Fruit fly (Drosophila melanogaster) whole organism, prepupa: ENCODE measurements around the gene Ski6.
A peak's percentile ranks its signal among the peaks of the same experiment; 100 is the strongest.

Source experiments
- Blimp-1 ChIP-seq: fragments of 200-800 bp; sonication (Bioruptor generic); optimal IDR thresholded peaks from 3 replicates; lab custom pipeline; 2017; ENCODE audit warnings: missing biosample characterization, missing genetic modification characterization, mild to moderate bottlenecking, moderate library complexity, missing genetic modification reagents
- CG10631 ChIP-seq: fragments of 200-800 bp; sonication (Bioruptor generic); optimal IDR thresholded peaks from 2 replicates; lab custom pipeline; 2016; ENCODE audit warnings: missing biosample characterization, missing genetic modification characterization
- CG10669 ChIP-seq: fragments of 200-800 bp; sonication (Bioruptor generic); optimal IDR thresholded peaks from 3 replicates; lab custom pipeline; 2018; ENCODE audit warnings: missing biosample characterization, mild to moderate bottlenecking, missing genetic modification characterization, moderate library complexity
- CG11294 ChIP-seq: fragments of 200-800 bp; sonication (Bioruptor generic); IDR thresholded peaks from 2 replicates; pipeline ENCODE4 v1.3.6; 2022; ENCODE audit warnings: missing biosample characterization, missing genetic modification characterization
- CG11902 ChIP-seq: fragments of 200-800 bp; sonication (Bioruptor generic); optimal IDR thresholded peaks from 3 replicates; lab custom pipeline; 2016; ENCODE audit warnings: missing biosample characterization, missing genetic modification characterization
- CG15336 ChIP-seq: fragments of 200-800 bp; sonication (Bioruptor generic); IDR thresholded peaks from 2 replicates; pipeline ENCODE4 v1.3.6; 2022; ENCODE audit warnings: missing biosample characterization, missing genetic modification characterization
- CG1621 ChIP-seq: fragments of 200-800 bp; sonication (Bioruptor generic); optimal IDR thresholded peaks from 3 replicates; lab custom pipeline; 2018; ENCODE audit warnings: missing biosample characterization, mild to moderate bottlenecking, missing genetic modification characterization
- CG16779 ChIP-seq: fragments of 200-800 bp; sonication (Bioruptor generic); optimal IDR thresholded peaks from 3 replicates; lab custom pipeline; 2017; ENCODE audit warnings: missing biosample characterization, mild to moderate bottlenecking, missing genetic modification characterization
- CG3032 ChIP-seq: fragments of 200-800 bp; optimal IDR thresholded peaks from 2 replicates; lab custom pipeline; 2019; ENCODE audit warnings: missing biosample characterization, mild to moderate bottlenecking, missing genetic modification characterization, moderate library complexity
- CG31627 ChIP-seq: fragments of 200-800 bp; sonication (Bioruptor generic); optimal IDR thresholded peaks from 3 replicates; lab custom pipeline; 2016; ENCODE audit warnings: missing biosample characterization, missing genetic modification characterization
- CG32006 ChIP-seq: fragments of 200-800 bp; sonication (Bioruptor generic); optimal IDR thresholded peaks from 3 replicates; lab custom pipeline; 2017; ENCODE audit warnings: missing biosample characterization, mild to moderate bottlenecking, missing genetic modification characterization
- CG34406 ChIP-seq: fragments of 200-800 bp; sonication (Bioruptor generic); optimal IDR thresholded peaks from 3 replicates; lab custom pipeline; 2016; ENCODE audit warnings: missing biosample characterization, missing genetic modification characterization
- CG4318 ChIP-seq: fragments of 200-800 bp; sonication (Bioruptor generic); optimal IDR thresholded peaks from 3 replicates; lab custom pipeline; 2017; ENCODE audit warnings: missing biosample characterization, mild to moderate bottlenecking, missing genetic modification characterization
- CG6163 ChIP-seq: fragments of 200-800 bp; sonication (Bioruptor generic); IDR thresholded peaks from 3 replicates; pipeline ENCODE4 v1.3.6; 2022; ENCODE audit warnings: missing biosample characterization, missing genetic modification characterization
- CG6276 ChIP-seq: fragments of 200-800 bp; sonication (Bioruptor generic); optimal IDR thresholded peaks from 2 replicates; lab custom pipeline; 2017; ENCODE audit warnings: missing biosample characterization, mild to moderate bottlenecking, missing genetic modification characterization
- CG6792 ChIP-seq: fragments of 200-800 bp; sonication (Bioruptor generic); optimal IDR thresholded peaks from 3 replicates; lab custom pipeline; 2016; ENCODE audit warnings: missing biosample characterization, missing genetic modification characterization
- CG6808 ChIP-seq: fragments of 200-800 bp; sonication (Bioruptor generic); optimal IDR thresholded peaks from 3 replicates; lab custom pipeline; 2017; ENCODE audit warnings: missing biosample characterization, missing genetic modification characterization, mild to moderate bottlenecking, moderate library complexity, missing genetic modification reagents
- CG7368 ChIP-seq: fragments of 200-800 bp; sonication (Bioruptor generic); optimal IDR thresholded peaks from 3 replicates; lab custom pipeline; 2016; ENCODE audit warnings: missing biosample characterization, missing genetic modification characterization
- CG8119 ChIP-seq: fragments of 200-800 bp; sonication (Bioruptor generic); IDR thresholded peaks from 3 replicates; pipeline ENCODE4 v1.3.6; 2022; ENCODE audit warnings: missing biosample characterization, missing genetic modification characterization
- CG8319 ChIP-seq: fragments of 200-800 bp; sonication (Bioruptor generic); optimal IDR thresholded peaks from 3 replicates; lab custom pipeline; 2016; ENCODE audit warnings: missing biosample characterization, missing genetic modification characterization
- CG9139 ChIP-seq: fragments of 200-800 bp; sonication (Bioruptor generic); optimal IDR thresholded peaks from 3 replicates; lab custom pipeline; 2017; ENCODE audit warnings: missing biosample characterization, mild to moderate bottlenecking, missing genetic modification characterization
- Eip75B ChIP-seq: fragments of 200-800 bp; sonication (Bioruptor generic); optimal IDR thresholded peaks from 3 replicates; lab custom pipeline; 2016; ENCODE audit warnings: missing biosample characterization, missing genetic modification characterization
- Eip78C ChIP-seq: fragments of 200-800 bp; sonication (Bioruptor generic); peaks from one replicate; lab custom pipeline; 2016; ENCODE audit warnings: missing biosample characterization, missing genetic modification characterization
- Eip93F ChIP-seq: fragments of 200-800 bp; sonication (Bioruptor generic); optimal IDR thresholded peaks from 2 replicates; lab custom pipeline; 2016; ENCODE audit warnings: missing biosample characterization, mild to moderate bottlenecking, missing genetic modification characterization
- Ets96B ChIP-seq: fragments of 200-800 bp; optimal IDR thresholded peaks from 2 replicates; lab custom pipeline; 2019; ENCODE audit warnings: missing biosample characterization, mild to moderate bottlenecking, missing genetic modification characterization, moderate library complexity
- Gug ChIP-seq: fragments of 200-800 bp; sonication (Bioruptor generic); IDR thresholded peaks from 2 replicates; pipeline ENCODE4 v1.3.6; 2022; ENCODE audit warnings: missing biosample characterization, missing genetic modification characterization
- Hr38 ChIP-seq: sonication (Bioruptor generic); optimal IDR thresholded peaks from 2 replicates; lab custom pipeline; 2016; ENCODE audit warnings: missing biosample characterization, missing genetic modification characterization
- Hr39 ChIP-seq: fragments of 200-800 bp; sonication (Bioruptor generic); optimal IDR thresholded peaks from 2 replicates; lab custom pipeline; 2016; ENCODE audit warnings: missing biosample characterization, missing genetic modification characterization
- Lpt ChIP-seq: fragments of 200-800 bp; sonication (Bioruptor generic); optimal IDR thresholded peaks from 3 replicates; lab custom pipeline; 2016; ENCODE audit warnings: missing biosample characterization, missing genetic modification characterization
- OdsH ChIP-seq: fragments of 200-800 bp; sonication (Bioruptor generic); optimal IDR thresholded peaks from 3 replicates; lab custom pipeline; 2016; ENCODE audit warnings: missing biosample characterization, missing genetic modification characterization
- Smox ChIP-seq: fragments of 200-800 bp; sonication (Bioruptor generic); optimal IDR thresholded peaks from 3 replicates; lab custom pipeline; 2016; ENCODE audit warnings: missing biosample characterization, missing genetic modification characterization
- Sox102F ChIP-seq: fragments of 200-800 bp; sonication (Bioruptor generic); optimal IDR thresholded peaks from 2 replicates; lab custom pipeline; 2016; ENCODE audit warnings: missing biosample characterization, mild to moderate bottlenecking, missing genetic modification characterization
- Sox15 ChIP-seq: fragments of 200-800 bp; sonication (Bioruptor generic); optimal IDR thresholded peaks from 3 replicates; lab custom pipeline; 2016; ENCODE audit warnings: missing biosample characterization, missing genetic modification characterization
- acj6 ChIP-seq: fragments of 200-800 bp; sonication (Bioruptor generic); optimal IDR thresholded peaks from 3 replicates; lab custom pipeline; 2016; ENCODE audit warnings: missing biosample characterization, missing genetic modification characterization
- cyc ChIP-seq: fragments of 200-800 bp; sonication (Bioruptor generic); optimal IDR thresholded peaks from 3 replicates; lab custom pipeline; 2016; ENCODE audit warnings: missing biosample characterization, missing genetic modification characterization
- dac ChIP-seq: fragments of 200-800 bp; sonication (Bioruptor generic); optimal IDR thresholded peaks from 2 replicates; lab custom pipeline; 2017; ENCODE audit warnings: missing biosample characterization, mild to moderate bottlenecking, missing genetic modification characterization
- dsx ChIP-seq: fragments of 200-800 bp; optimal IDR thresholded peaks from 3 replicates; lab custom pipeline; 2019; ENCODE audit warnings: missing biosample characterization, mild to moderate bottlenecking, missing genetic modification characterization, moderate library complexity; ENCODE audit not compliant: poor library complexity, severe bottlenecking
- esn ChIP-seq: fragments of 200-800 bp; sonication (Bioruptor generic); optimal IDR thresholded peaks from 2 replicates; lab custom pipeline; 2016; ENCODE audit warnings: missing biosample characterization, mild to moderate bottlenecking, missing genetic modification characterization, moderate library complexity
- fd59A ChIP-seq: fragments of 200-800 bp; sonication (Bioruptor generic); optimal IDR thresholded peaks from 2 replicates; lab custom pipeline; 2017; ENCODE audit warnings: missing biosample characterization, mild to moderate bottlenecking, missing genetic modification characterization, missing genetic modification reagents
- fd85E ChIP-seq: fragments of 200-800 bp; sonication (Bioruptor generic); optimal IDR thresholded peaks from 3 replicates; lab custom pipeline; 2016; ENCODE audit warnings: missing biosample characterization, missing genetic modification characterization
- fkh ChIP-seq: fragments of 200-800 bp; sonication (Bioruptor generic); optimal IDR thresholded peaks from 3 replicates; lab custom pipeline; 2017; ENCODE audit warnings: missing biosample characterization, mild to moderate bottlenecking, missing genetic modification characterization, moderate library complexity
- lz ChIP-seq: fragments of 200-800 bp; sonication (Bioruptor generic); optimal IDR thresholded peaks from 3 replicates; lab custom pipeline; 2016; ENCODE audit warnings: missing biosample characterization, missing genetic modification characterization
- net ChIP-seq: fragments of 200-800 bp; sonication (Bioruptor generic); optimal IDR thresholded peaks from 3 replicates; lab custom pipeline; 2016; ENCODE audit warnings: missing biosample characterization, missing genetic modification characterization
- pdm3 ChIP-seq: fragments of 200-800 bp; sonication (Bioruptor generic); optimal IDR thresholded peaks from 3 replicates; lab custom pipeline; 2016; ENCODE audit warnings: missing biosample characterization, missing genetic modification characterization
- salr ChIP-seq, 2 experiments: fragments of 200-800 bp; sonication (Bioruptor generic); optimal IDR thresholded peaks; 3 replicates each; lab custom pipeline; 2016 to 2018; ENCODE audit warnings: missing biosample characterization in 2 of 2, missing genetic modification characterization in 2 of 2, mild to moderate bottlenecking in 1 of 2
- spab ChIP-seq: fragments of 200-800 bp; sonication (Bioruptor generic); optimal IDR thresholded peaks from 2 replicates; lab custom pipeline; 2017; ENCODE audit warnings: missing biosample characterization, mild to moderate bottlenecking, missing genetic modification characterization, missing genetic modification reagents
- ss ChIP-seq, 2 experiments: fragments of 200-800 bp; sonication (Bioruptor generic); optimal IDR thresholded peaks; 2 replicates in 1 of 2; 3 replicates in 1 of 2; lab custom pipeline; 2017 to 2018; ENCODE audit warnings: mild to moderate bottlenecking in 2 of 2, missing biosample characterization in 2 of 2, missing genetic modification characterization in 2 of 2, moderate library complexity in 1 of 2
- topi ChIP-seq: fragments of 200-800 bp; sonication (Bioruptor generic); optimal IDR thresholded peaks from 3 replicates; lab custom pipeline; 2016; ENCODE audit warnings: missing biosample characterization, missing genetic modification characterization
- vri ChIP-seq: fragments of 200-800 bp; sonication (Bioruptor generic); optimal IDR thresholded peaks from 3 replicates; lab custom pipeline; 2016; ENCODE audit warnings: missing biosample characterization, mild to moderate bottlenecking, missing genetic modification characterization

The Ski6 gene

DNA sequence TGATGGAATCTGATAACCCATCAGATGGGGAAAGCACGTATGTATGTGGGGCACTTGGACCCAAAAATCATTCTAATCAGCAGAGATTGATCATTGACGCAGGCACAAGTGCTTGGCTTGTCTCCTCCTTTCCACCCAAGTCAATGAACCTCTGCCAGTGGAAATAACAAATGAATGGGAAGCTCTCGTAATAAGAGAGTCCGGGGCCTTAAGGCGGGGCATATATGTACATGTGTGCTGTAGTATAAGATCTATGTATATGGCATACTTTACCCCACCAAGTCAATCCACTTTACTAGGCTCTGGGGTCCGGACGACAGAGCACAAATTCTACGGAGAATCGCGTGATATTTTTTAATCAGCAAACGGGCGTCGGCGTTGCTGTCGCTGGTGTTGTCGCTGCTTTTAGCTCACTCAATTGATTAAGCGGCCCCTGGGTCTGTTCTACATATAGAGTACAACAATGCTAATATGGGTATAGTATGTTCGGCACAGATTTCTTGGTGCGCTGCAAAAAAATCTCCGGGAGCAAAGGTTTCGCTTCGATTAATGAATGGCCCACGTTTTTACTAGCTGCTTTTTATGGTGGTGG, 16.1 kb downstream of the Ski6 start (continued):
- TF ChIP-seq CG8119 (GFP tag; lab: Robert Waterston, UW) (0 out of 3 replicates have a peak, but pooled peaks have one; percentile 35), fkh (GFP tag; lab: Kevin White, UChicago) (peak; percentile 8), dsx (GFP tag; lab: Kevin White, UChicago) (no peak), CG34406 (GFP tag; lab: Kevin White, UChicago) (no peak), CG32006 (no peak), Sox15 (GFP tag; lab: Kevin White, UChicago) (no peak), esn (GFP tag; lab: Kevin White, UChicago) (no peak), Sox102F (GFP tag; lab: Kevin White, UChicago) (no peak), CG31627 (GFP tag; lab: Kevin White, UChicago) (no peak), CG7368 (GFP tag; lab: Kevin White, UChicago) (no peak), Eip75B (GFP tag; lab: Kevin White, UChicago) (peak; percentile 31), CG6276 (GFP tag; lab: Kevin White, UChicago) (peak; percentile 44), CG10669 (GFP tag; lab: Kevin White, UChicago) (no peak), CG11294 (GFP tag; lab: Robert Waterston, UW) (no peak), CG6163 (GFP tag; lab: Robert Waterston, UW) (peak; percentile 65; the same call in 2 of the 3 replicates), OdsH (GFP tag; lab: Kevin White, UChicago) (no peak), CG6792 (no peak), lz (no peak), CG8319 (GFP tag; lab: Kevin White, UChicago) (no peak), CG3032 (no peak), pdm3 (no peak), salr (GFP tag; optimal IDR thresholded peaks at IDR 0.05; lab: Kevin White, UChicago) (no peak), CG11902 (GFP tag; lab: Kevin White, UChicago) (no peak), CG1621 (tag; lab: Kevin White, UChicago) (peak; percentile 39), cyc (GFP tag; lab: Kevin White, UChicago) (no peak), CG9139 (GFP tag; lab: Kevin White, UChicago) (peak; percentile 17), CG10631 (GFP tag; lab: Kevin White, UChicago) (no peak), CG16779 (tag; lab: Kevin White, UChicago) (peak; percentile 52), Lpt (GFP tag; lab: Kevin White, UChicago) (peak; percentile 32), net (GFP tag; lab: Kevin White, UChicago) (no peak), CG6808 (GFP tag; lab: Kevin White, UChicago) (no peak), fd59A (no peak), Ets96B (no peak), spab (GFP tag; lab: Kevin White, UChicago) (no peak), CG4318 (no peak), vri (peak; percentile 55), ss (GFP tag; optimal IDR thresholded peaks at IDR 0.05; lab: Kevin White, UChicago) (peak; percentile 5 to 73), CG15336 (0 out of 2 replicates have a peak, but pooled peaks have one; percentile 27), topi (no peak), acj6 (no peak)

DNA sequence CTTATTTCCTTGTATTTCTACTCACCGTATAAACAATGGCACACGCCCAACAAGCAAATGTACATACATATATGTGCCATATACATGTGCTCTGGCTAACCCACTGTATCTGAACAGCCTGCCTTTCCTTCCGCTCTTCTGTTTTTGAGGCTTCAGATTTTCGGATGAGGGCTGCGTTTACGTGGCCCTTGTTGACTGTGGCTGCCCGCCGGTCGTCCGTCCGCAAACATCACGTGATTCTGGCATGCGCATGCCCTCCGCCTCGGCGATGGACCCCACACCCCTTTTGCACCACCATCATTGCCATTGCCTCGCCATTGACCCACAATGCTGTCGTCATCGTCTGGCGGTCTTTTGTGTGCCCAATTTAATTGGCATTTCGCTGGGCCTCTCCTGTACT, 17.0 kb downstream of the Ski6 start:
- TF ChIP-seq Smox (no peak), Blimp-1 (GFP tag; lab: Kevin White, UChicago) (no peak), spab (GFP tag; lab: Kevin White, UChicago) (no peak), CG6792 (no peak), Hr38 (no peak), acj6 (no peak), CG15336 (0 out of 2 replicates have a peak, but pooled peaks have one; percentile 21), net (GFP tag; lab: Kevin White, UChicago) (no peak), CG10631 (GFP tag; lab: Kevin White, UChicago) (no peak), CG3032 (no peak), Lpt (GFP tag; lab: Kevin White, UChicago) (no peak), CG6163 (GFP tag; lab: Robert Waterston, UW) (peak; percentile 53; the same call in 2 of the 3 replicates), dac (no peak), Hr39 (GFP tag; lab: Kevin White, UChicago) (no peak), CG9139 (GFP tag; lab: Kevin White, UChicago) (no peak), fd85E (GFP tag; lab: Kevin White, UChicago) (no peak), OdsH (GFP tag; lab: Kevin White, UChicago) (no peak), CG4318 (no peak), fkh (GFP tag; lab: Kevin White, UChicago) (peak; percentile 79), Eip78C (GFP tag; lab: Kevin White, UChicago) (peak; percentile 67), Gug (GFP tag; lab: Robert Waterston, UW) (no peak), CG31627 (GFP tag; lab: Kevin White, UChicago) (no peak), Eip93F (no peak)
